Fruit fly (Drosophila melanogaster): ENCODE results near the gene Ir21a.

dm6 chr2L:65354-65949 is 40.5 kb upstream of the Ir21a start, which contains the start of gene Cda5:
- TF ChIP-seq CG3919 (GFP tag; optimal IDR thresholded peaks at IDR 0.05) (no peak), Sox102F (GFP tag; optimal IDR thresholded peaks at IDR 0.05) (no peak), achi (GFP tag; optimal IDR thresholded peaks at IDR 0.05) (no peak), Blimp-1 (GFP tag; optimal IDR thresholded peaks at IDR 0.05) (no peak), CG6276 (GFP tag; optimal IDR thresholded peaks at IDR 0.05) (no peak)

All from whole organism, prepupa.